Worm (Caenorhabditis elegans) whole organism, early embryonic: Measurements from ENCODE around the gene srt-39.

Experiments
- B0310.2 ChIP-seq: sonication (generic microtip); optimal IDR thresholded peaks from 2 replicates; lab custom pipeline; 2016; ENCODE audit warnings: mild to moderate bottlenecking, missing genetic modification characterization, missing compliant biosample characterization
- F13C5.2 ChIP-seq: sonication (generic microtip); optimal IDR thresholded peaks from 2 replicates; lab custom pipeline; 2017; ENCODE audit warnings: mild to moderate bottlenecking, missing genetic modification characterization, inconsistent platforms, missing compliant biosample characterization
- aly-1 ChIP-seq: sonication (generic microtip); optimal IDR thresholded peaks from 2 replicates; lab custom pipeline; 2016; ENCODE audit warnings: missing genetic modification characterization, missing compliant biosample characterization
- ama-1 ChIP-seq: fragments of 150-350 bp; optimal IDR thresholded peaks from 2 replicates; lab custom pipeline; 2014
- ceh-13 ChIP-seq: fragments of 200-800 bp; sonication (Bioruptor generic); optimal IDR thresholded peaks from 2 replicates; lab custom pipeline; 2018; ENCODE audit warnings: mild to moderate bottlenecking, missing genetic modification characterization, missing compliant biosample characterization
- ceh-36 ChIP-seq: sonication (generic microtip); optimal IDR thresholded peaks from 2 replicates; lab custom pipeline; 2016; ENCODE audit warnings: missing genetic modification characterization, inconsistent platforms, missing compliant biosample characterization
- ets-7 ChIP-seq: sonication (generic microtip); optimal IDR thresholded peaks from 2 replicates; lab custom pipeline; 2016; ENCODE audit warnings: missing genotype, missing genetic modification characterization, missing compliant biosample characterization
- flt-1 ChIP-seq: fragments of 200-800 bp; sonication (Bioruptor generic); IDR thresholded peaks from 2 replicates; pipeline ENCODE4 v1.3.6; 2022; ENCODE audit warnings: missing genetic modification characterization, missing compliant biosample characterization
- hmbx-1 ChIP-seq: sonication (generic microtip); optimal IDR thresholded peaks from 2 replicates; lab custom pipeline; 2016; ENCODE audit warnings: mild to moderate bottlenecking, missing genetic modification characterization, missing compliant biosample characterization
- hmg-4 ChIP-seq: fragments of 200-800 bp; sonication (Bioruptor generic); optimal IDR thresholded peaks from 2 replicates; lab custom pipeline; 2018; ENCODE audit warnings: mild to moderate bottlenecking, missing genetic modification characterization, missing compliant biosample characterization
- hnd-1 ChIP-seq: sonication (generic microtip); optimal IDR thresholded peaks from 2 replicates; lab custom pipeline; 2016; ENCODE audit warnings: missing genetic modification characterization, missing compliant biosample characterization
- pes-1 ChIP-seq: fragments of 200-800 bp; sonication (Bioruptor generic); IDR thresholded peaks from 2 replicates; pipeline ENCODE4 v1.3.6; 2022; ENCODE audit warnings: missing genetic modification reagents, missing genetic modification characterization, missing compliant biosample characterization
- scrt-1 ChIP-seq: fragments of 200-800 bp; sonication (Bioruptor generic); IDR thresholded peaks from 2 replicates; pipeline ENCODE4 v1.3.6; 2022; ENCODE audit warnings: missing genetic modification characterization, missing compliant biosample characterization
- sea-1 ChIP-seq: fragments of 200-800 bp; sonication (Bioruptor generic); conservative IDR thresholded peaks from 2 replicates; pipeline ENCODE4 v1.3.6; 2022; ENCODE audit warnings: missing genetic modification characterization, missing compliant biosample characterization
- tbx-11 ChIP-seq: fragments of 200-800 bp; sonication (Bioruptor generic); IDR thresholded peaks from 2 replicates; pipeline ENCODE4 v1.3.6; 2022; ENCODE audit warnings: missing genetic modification characterization, missing compliant biosample characterization
- tbx-37 ChIP-seq: fragments of 200-800 bp; sonication (Bioruptor generic); conservative IDR thresholded peaks from 2 replicates; pipeline ENCODE4 v1.3.6; 2022; ENCODE audit warnings: missing genetic modification reagents, missing genetic modification characterization, missing compliant biosample characterization
- tra-4 ChIP-seq: sonication (generic microtip); optimal IDR thresholded peaks from 2 replicates; lab custom pipeline; 2017; ENCODE audit warnings: missing genetic modification characterization, missing compliant biosample characterization

srt-39 gene

ce11 chrV:12484585-12484984 is at the start of gene srt-39:
TSS of gene srt-39 (plus strand) at chrV:12484885.
- TF ChIP-seq tra-4 (tag; lab: Kevin White, UChicago): no peak
- no peak for TF ChIP-seq aly-1 (tag; lab: Kevin White, UChicago)
- TF ChIP-seq hnd-1 (tag; lab: Kevin White, UChicago): no peak
- TF ChIP-seq ama-1 (lab: Kevin White, UChicago): no peak
- no peak for TF ChIP-seq hmbx-1
- TF ChIP-seq ceh-13 (GFP tag; lab: Kevin White, UChicago): no peak
- no peak for TF ChIP-seq ceh-36 (tag; lab: Kevin White, UChicago)
- TF ChIP-seq ets-7: no peak

- TF ChIP-seq tbx-37 (GFP tag; lab: Robert Waterston, UW) (no peak), aly-1 (tag; lab: Kevin White, UChicago) (no peak), hnd-1 (tag; lab: Kevin White, UChicago) (no peak), tra-4 (tag; lab: Kevin White, UChicago) (no peak), tbx-11 (GFP tag; lab: Robert Waterston, UW) (no peak), scrt-1 (no peak), pes-1 (GFP tag; lab: Robert Waterston, UW) (no peak), ets-7 (no peak), flt-1 (GFP tag; lab: Robert Waterston, UW) (no peak)
Observed at ce11 chrV:12441420-12441819, 43.3 kb upstream of the srt-39 start, which contains the start of gene pals-37. TSS of gene pals-37 (minus strand) at chrV:12441520.

ce11 chrV:12443754-12444153 is 40.9 kb upstream of the srt-39 start, which contains the start of gene pals-39:
TSS of gene pals-39 (minus strand) at chrV:12443854.
- TF ChIP-seq pes-1 (GFP tag; lab: Robert Waterston, UW): no peak
- no peak for TF ChIP-seq F13C5.2 (tag; lab: Kevin White, UChicago)
- TF ChIP-seq tra-4 (tag; lab: Kevin White, UChicago): no peak
- TF ChIP-seq aly-1 (tag; lab: Kevin White, UChicago): no peak
- no peak for TF ChIP-seq ceh-13 (GFP tag; lab: Kevin White, UChicago)
- TF ChIP-seq flt-1 (GFP tag; lab: Robert Waterston, UW): no peak
- TF ChIP-seq hnd-1 (tag; lab: Kevin White, UChicago): no peak
- no peak for TF ChIP-seq ceh-36 (tag; lab: Kevin White, UChicago)
- TF ChIP-seq scrt-1: no peak

ce11 chrV:12446895-12447294 is 37.8 kb upstream of the srt-39 start, which contains the start of the genes pals-38 and C54D10.9:
TSS of gene pals-38 (minus strand) at chrV:12446995.
TSS of gene C54D10.9 (plus strand) at chrV:12447153.
- TF ChIP-seq F13C5.2 (tag; lab: Kevin White, UChicago) (no peak), ceh-13 (GFP tag; lab: Kevin White, UChicago) (no peak)

ce11 chrV:12449902-12450301 is 34.8 kb upstream of the srt-39 start, which contains the start of gene C54D10.10:
TSS of gene C54D10.10 (minus strand) at chrV:12450002.
- TF ChIP-seq flt-1 (GFP tag; lab: Robert Waterston, UW): no peak
- TF ChIP-seq F13C5.2 (tag; lab: Kevin White, UChicago): no peak
- no peak for TF ChIP-seq B0310.2 (tag; lab: Kevin White, UChicago)
- no peak for TF ChIP-seq tra-4 (tag; lab: Kevin White, UChicago)
- no peak for TF ChIP-seq sea-1
- no peak for TF ChIP-seq tbx-37 (GFP tag; lab: Robert Waterston, UW)
- TF ChIP-seq pes-1 (GFP tag; lab: Robert Waterston, UW): no peak
- no peak for TF ChIP-seq hnd-1 (tag; lab: Kevin White, UChicago)
- no peak for TF ChIP-seq hmg-4 (GFP tag; lab: Kevin White, UChicago)
- TF ChIP-seq ceh-13 (GFP tag; lab: Kevin White, UChicago): no peak
- TF ChIP-seq ama-1 (lab: Kevin White, UChicago): no peak
- TF ChIP-seq tbx-11 (GFP tag; lab: Robert Waterston, UW): no peak
- TF ChIP-seq hmbx-1: no peak
- no peak for TF ChIP-seq ets-7
- TF ChIP-seq scrt-1: no peak
- no peak for TF ChIP-seq ceh-36 (tag; lab: Kevin White, UChicago)

- TF ChIP-seq B0310.2 (tag; lab: Kevin White, UChicago): no peak
- TF ChIP-seq F13C5.2 (tag; lab: Kevin White, UChicago): peak; percentile 17
- TF ChIP-seq tbx-11 (GFP tag; lab: Robert Waterston, UW): no peak
- no peak for TF ChIP-seq hmg-4 (GFP tag; lab: Kevin White, UChicago)
Observed at ce11 chrV:12450441-12450840, 34.2 kb upstream of the srt-39 start, which contains the start of gene F28C1.1. TSS of gene F28C1.1 (plus strand) at chrV:12450805.

ce11 chrV:12455695-12456094 is 29.0 kb upstream of the srt-39 start:
- TF ChIP-seq tbx-11 (GFP tag; lab: Robert Waterston, UW): no peak
- TF ChIP-seq hmg-4 (GFP tag; lab: Kevin White, UChicago): no peak
- no peak for TF ChIP-seq sea-1
- TF ChIP-seq scrt-1: no peak
- TF ChIP-seq B0310.2 (tag; lab: Kevin White, UChicago): no peak

- TF ChIP-seq hmbx-1 (no peak), tra-4 (tag; lab: Kevin White, UChicago) (no peak), hnd-1 (tag; lab: Kevin White, UChicago) (no peak), ama-1 (lab: Kevin White, UChicago) (no peak), scrt-1 (no peak), F13C5.2 (tag; lab: Kevin White, UChicago) (no peak), tbx-37 (GFP tag; lab: Robert Waterston, UW) (no peak), ets-7 (no peak), B0310.2 (tag; lab: Kevin White, UChicago) (no peak), hmg-4 (GFP tag; lab: Kevin White, UChicago) (no peak), tbx-11 (GFP tag; lab: Robert Waterston, UW) (no peak), flt-1 (GFP tag; lab: Robert Waterston, UW) (no peak), pes-1 (GFP tag; lab: Robert Waterston, UW) (no peak), ceh-36 (tag; lab: Kevin White, UChicago) (no peak), sea-1 (no peak), ceh-13 (GFP tag; lab: Kevin White, UChicago) (no peak), aly-1 (tag; lab: Kevin White, UChicago) (no peak)
Observed at ce11 chrV:12460583-12460982, 24.1 kb upstream of the srt-39 start.
